Worm (Caenorhabditis elegans) whole organism, late embryonic: ENCODE data around the gene col-44.

ENCODE experiments used
- C08G9.2 ChIP-seq: sonication (generic microtip); optimal IDR thresholded peaks from 2 replicates; lab custom pipeline; 2016; ENCODE audit warnings: mild to moderate bottlenecking, missing genetic modification characterization, moderate library complexity, missing compliant biosample characterization
- C38D4.7 ChIP-seq: fragments of 200-800 bp; sonication (Bioruptor generic); optimal IDR thresholded peaks from 2 replicates; lab custom pipeline; 2018; ENCODE audit warnings: mild to moderate bottlenecking, missing genetic modification characterization, moderate library complexity, missing compliant biosample characterization
- F13H6.1 ChIP-seq: sonication (generic microtip); optimal IDR thresholded peaks from 2 replicates; lab custom pipeline; 2016; ENCODE audit warnings: missing genetic modification characterization, missing compliant biosample characterization
- K02D7.2 ChIP-seq: sonication (generic microtip); optimal IDR thresholded peaks from 2 replicates; lab custom pipeline; 2017; ENCODE audit warnings: mild to moderate bottlenecking, missing genetic modification characterization, missing compliant biosample characterization
- K09A11.1 ChIP-seq: sonication (generic microtip); optimal IDR thresholded peaks from 2 replicates; lab custom pipeline; 2017; ENCODE audit warnings: antibody characterized with exemption, mild to moderate bottlenecking, missing genetic modification characterization, missing compliant biosample characterization; ENCODE audit not compliant: insufficient read depth
- T23F11.4 ChIP-seq: fragments of 200-800 bp; sonication (Bioruptor generic); optimal IDR thresholded peaks from 2 replicates; lab custom pipeline; 2018; ENCODE audit warnings: mild to moderate bottlenecking, missing genetic modification characterization, missing compliant biosample characterization
- Y22D7AL.16 ChIP-seq: sonication (generic microtip); optimal IDR thresholded peaks from 2 replicates; lab custom pipeline; 2016; ENCODE audit warnings: missing genetic modification characterization, missing compliant biosample characterization
- ahr-1 ChIP-seq: sonication (generic microtip); optimal IDR thresholded peaks from 2 replicates; lab custom pipeline; 2016; ENCODE audit warnings: missing genetic modification characterization, missing compliant biosample characterization
- ceh-18 ChIP-seq: sonication (generic microtip); optimal IDR thresholded peaks from 2 replicates; lab custom pipeline; 2016; ENCODE audit warnings: missing genetic modification characterization, missing compliant biosample characterization
- ceh-24 ChIP-seq: sonication (generic microtip); optimal IDR thresholded peaks from 2 replicates; lab custom pipeline; 2016; ENCODE audit warnings: mild to moderate bottlenecking, missing genetic modification characterization, missing compliant biosample characterization
- ceh-30 ChIP-seq: fragments of 150-350 bp; optimal IDR thresholded peaks from 2 replicates; lab custom pipeline; 2014; ENCODE audit warnings: missing biosample characterization, missing genetic modification characterization
- ceh-31 ChIP-seq: sonication (generic microtip); optimal IDR thresholded peaks from 2 replicates; lab custom pipeline; 2016; ENCODE audit warnings: missing genetic modification characterization, missing compliant biosample characterization
- ceh-34 ChIP-seq: sonication (generic microtip); optimal IDR thresholded peaks from 2 replicates; lab custom pipeline; 2016; ENCODE audit warnings: mild to moderate bottlenecking, missing genetic modification characterization, missing compliant biosample characterization
- ceh-45 ChIP-seq: fragments of 200-800 bp; sonication (Bioruptor generic); IDR thresholded peaks from 2 replicates; pipeline ENCODE4 v1.3.6; 2022; ENCODE audit warnings: missing genetic modification reagents, missing genetic modification characterization, missing compliant biosample characterization
- che-1 ChIP-seq: sonication (generic microtip); optimal IDR thresholded peaks from 2 replicates; lab custom pipeline; 2016; ENCODE audit warnings: mild to moderate bottlenecking, missing genetic modification characterization, missing compliant biosample characterization
- dmd-4 ChIP-seq: sonication (generic microtip); optimal IDR thresholded peaks from 2 replicates; lab custom pipeline; 2016; ENCODE audit warnings: borderline replicate concordance, missing genetic modification characterization, missing compliant biosample characterization
- elt-2 ChIP-seq: sonication (generic microtip); optimal IDR thresholded peaks from 2 replicates; lab custom pipeline; 2016; ENCODE audit warnings: missing genetic modification reagents, missing genetic modification characterization, missing compliant biosample characterization
- ets-4 ChIP-seq: sonication (generic microtip); optimal IDR thresholded peaks from 2 replicates; lab custom pipeline; 2016; ENCODE audit warnings: missing genetic modification characterization, missing compliant biosample characterization
- eyg-1 ChIP-seq: sonication (generic microtip); optimal IDR thresholded peaks from 2 replicates; lab custom pipeline; 2016; ENCODE audit warnings: missing genotype, missing genetic modification characterization, missing compliant biosample characterization
- fax-1 ChIP-seq: sonication (generic microtip); optimal IDR thresholded peaks from 2 replicates; lab custom pipeline; 2016; ENCODE audit warnings: missing genotype, missing genetic modification characterization, missing compliant biosample characterization
- fkh-10 ChIP-seq: fragments of 150-350 bp; optimal IDR thresholded peaks from 2 replicates; lab custom pipeline; 2014; ENCODE audit warnings: missing biosample characterization, missing genetic modification reagents, missing genetic modification characterization
- hlh-15 ChIP-seq: sonication (generic microtip); optimal IDR thresholded peaks from 2 replicates; lab custom pipeline; 2016; ENCODE audit warnings: missing genetic modification characterization, missing compliant biosample characterization
- hlh-6 ChIP-seq: sonication (generic microtip); optimal IDR thresholded peaks from 2 replicates; lab custom pipeline; 2016; ENCODE audit warnings: missing genotype, missing genetic modification characterization, missing compliant biosample characterization
- hlh-8 ChIP-seq: sonication (generic microtip); optimal IDR thresholded peaks from 2 replicates; lab custom pipeline; 2016; ENCODE audit warnings: missing genotype, missing genetic modification characterization, missing compliant biosample characterization
- lim-6 ChIP-seq: sonication (generic microtip); optimal IDR thresholded peaks from 2 replicates; lab custom pipeline; 2016; ENCODE audit warnings: missing genetic modification characterization, missing compliant biosample characterization
- madf-2 ChIP-seq: sonication (generic microtip); optimal IDR thresholded peaks from 2 replicates; lab custom pipeline; 2017; ENCODE audit warnings: missing genetic modification characterization, missing compliant biosample characterization
- mec-3 ChIP-seq: sonication (generic microtip); optimal IDR thresholded peaks from 2 replicates; lab custom pipeline; 2016; ENCODE audit warnings: borderline replicate concordance, missing genetic modification characterization, missing compliant biosample characterization
- nfya-1 ChIP-seq: sonication (generic microtip); optimal IDR thresholded peaks from 2 replicates; lab custom pipeline; 2017; ENCODE audit warnings: missing genetic modification characterization, mild to moderate bottlenecking, missing compliant biosample characterization, antibody characterized with exemption, moderate library complexity
- odd-2 ChIP-seq: sonication (generic microtip); optimal IDR thresholded peaks from 2 replicates; lab custom pipeline; 2017; ENCODE audit warnings: antibody characterized with exemption, mild to moderate bottlenecking, missing genetic modification characterization, missing compliant biosample characterization
- pag-3 ChIP-seq: sonication (generic microtip); optimal IDR thresholded peaks from 2 replicates; lab custom pipeline; 2016; ENCODE audit warnings: missing compliant biosample characterization, missing genetic modification characterization, borderline replicate concordance
- pat-9 ChIP-seq: fragments of 200-800 bp; sonication (Bioruptor generic); optimal IDR thresholded peaks from 2 replicates; lab custom pipeline; 2018; ENCODE audit warnings: mild to moderate bottlenecking, missing genetic modification characterization, moderate library complexity, missing compliant biosample characterization
- pax-1 ChIP-seq: fragments of 150-350 bp; optimal IDR thresholded peaks from 2 replicates; lab custom pipeline; 2014; ENCODE audit warnings: missing biosample characterization, missing genetic modification characterization
- pqm-1 ChIP-seq: sonication (generic microtip); optimal IDR thresholded peaks from 2 replicates; lab custom pipeline; 2016; ENCODE audit warnings: missing genetic modification characterization, missing compliant biosample characterization
- pros-1 ChIP-seq: fragments of 150-350 bp; optimal IDR thresholded peaks from 2 replicates; lab custom pipeline; 2014; ENCODE audit warnings: missing biosample characterization, missing genetic modification reagents, missing genetic modification characterization
- rnt-1 ChIP-seq: sonication (generic microtip); optimal IDR thresholded peaks from 2 replicates; lab custom pipeline; 2016; ENCODE audit warnings: missing genetic modification characterization, missing compliant biosample characterization
- sox-2 ChIP-seq: fragments of 200-800 bp; sonication (Bioruptor generic); IDR thresholded peaks from 2 replicates; pipeline ENCODE4 v1.3.6; 2022; ENCODE audit warnings: missing genetic modification reagents, missing genetic modification characterization, missing compliant biosample characterization
- syd-9 ChIP-seq: sonication (generic microtip); optimal IDR thresholded peaks from 2 replicates; lab custom pipeline; 2016; ENCODE audit warnings: mild to moderate bottlenecking, missing genetic modification characterization, moderate library complexity, missing compliant biosample characterization
- tbx-2 ChIP-seq: sonication (generic microtip); optimal IDR thresholded peaks from 2 replicates; lab custom pipeline; 2016; ENCODE audit warnings: missing genetic modification characterization, missing compliant biosample characterization
- tbx-7 ChIP-seq: sonication (generic microtip); optimal IDR thresholded peaks from 2 replicates; lab custom pipeline; 2016; ENCODE audit warnings: missing genotype, missing genetic modification characterization, missing compliant biosample characterization
- ttx-3 ChIP-seq: sonication (generic microtip); optimal IDR thresholded peaks from 2 replicates; lab custom pipeline; 2016; ENCODE audit warnings: missing genetic modification reagents, missing genetic modification characterization, missing compliant biosample characterization
- unc-3 ChIP-seq, 2 experiments: fragments of 200-800 bp in 1 of 2; sonication (Bioruptor generic) in 1 of 2; sonication (generic microtip) in 1 of 2; conservative IDR thresholded peaks in 1 of 2; optimal IDR thresholded peaks in 1 of 2; 2 replicates each; pipeline versions ENCODE4 v1.3.6 to Lab custom; 2016 to 2022; ENCODE audit warnings: missing compliant biosample characterization in 2 of 2, missing genetic modification characterization in 2 of 2, missing genetic modification reagents in 1 of 2
- unc-42 ChIP-seq: sonication (generic microtip); optimal IDR thresholded peaks from 2 replicates; lab custom pipeline; 2016; ENCODE audit warnings: missing genotype, missing genetic modification characterization, missing compliant biosample characterization
- unc-55 ChIP-seq: sonication (generic microtip); optimal IDR thresholded peaks from 2 replicates; lab custom pipeline; 2017; ENCODE audit warnings: missing biosample characterization, missing genetic modification reagents, missing genetic modification characterization
- unc-86 ChIP-seq: sonication (generic microtip); optimal IDR thresholded peaks from 2 replicates; lab custom pipeline; 2016; ENCODE audit warnings: missing genetic modification characterization, missing compliant biosample characterization
- zip-5 ChIP-seq: sonication (generic microtip); optimal IDR thresholded peaks from 2 replicates; lab custom pipeline; 2016; ENCODE audit warnings: missing genetic modification characterization, missing compliant biosample characterization

col-44 gene

DNA sequence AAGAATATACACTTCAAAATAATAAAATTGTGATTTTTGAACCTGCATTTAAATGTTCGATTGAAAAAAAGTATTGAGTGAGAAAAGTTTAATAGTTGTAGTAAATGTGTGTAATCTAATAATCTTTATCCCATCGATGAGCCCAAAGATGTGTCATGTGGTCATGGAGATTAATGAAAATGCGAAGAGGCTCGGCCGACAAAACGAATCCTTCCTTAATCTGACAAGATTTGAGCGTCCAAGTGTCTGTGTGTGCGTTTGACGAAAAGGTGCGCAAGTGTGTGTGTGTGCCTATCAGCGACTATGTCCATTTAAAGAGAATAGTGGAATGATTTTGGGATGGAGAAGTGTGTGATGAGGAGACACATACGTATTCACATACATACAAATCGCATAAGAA, 17.2 kb upstream of the col-44 start:
- TF ChIP-seq lim-6 (tag; lab: Kevin White, UChicago): no peak
- TF ChIP-seq, all 69 proteins: peak for 0

DNA sequence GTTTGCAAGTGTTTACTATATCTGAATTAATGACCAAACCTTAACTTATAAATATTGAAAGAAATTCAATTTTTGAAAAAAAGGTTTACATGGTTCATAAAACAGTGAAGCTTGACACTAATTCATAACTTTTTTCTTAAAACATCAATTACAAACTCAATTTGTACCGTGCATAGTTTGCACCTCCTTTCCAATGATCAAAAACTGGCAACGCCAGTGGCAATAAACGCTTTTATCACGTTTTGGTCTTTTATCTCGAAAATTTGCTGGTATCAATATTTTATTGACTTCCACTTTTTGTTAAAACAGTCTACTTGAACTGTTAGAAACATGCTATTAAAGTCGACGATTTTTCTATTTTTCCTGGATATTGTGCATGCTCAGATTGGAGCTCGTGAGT, 12.8 kb upstream of the col-44 start, which contains the start of gene F54B11.11:
F54B11.11 (plus strand) TSS at position 301 of the 400 bp plus-strand sequence.
- TF ChIP-seq hlh-15 (no peak), nfya-1 (tag; lab: Kevin White, UChicago) (no peak), odd-2 (tag; lab: Kevin White, UChicago) (no peak), dmd-4 (tag; lab: Kevin White, UChicago) (no peak), fkh-10 (GFP tag; lab: Kevin White, UChicago) (no peak), ttx-3 (no peak), pax-1 (tag; lab: Kevin White, UChicago) (no peak), tbx-2 (no peak), C38D4.7 (no peak), K02D7.2 (tag; lab: Kevin White, UChicago) (no peak), fax-1 (tag; lab: Kevin White, UChicago) (no peak), sox-2 (GFP tag; lab: Robert Waterston, UW) (no peak), ceh-18 (tag; lab: Kevin White, UChicago) (no peak), ceh-45 (GFP tag; lab: Robert Waterston, UW) (no peak), ceh-24 (tag; lab: Kevin White, UChicago) (no peak), C08G9.2 (tag; lab: Kevin White, UChicago) (no peak), zip-5 (tag; lab: Kevin White, UChicago) (no peak), madf-2 (tag; lab: Kevin White, UChicago) (no peak), unc-86 (tag; lab: Kevin White, UChicago) (no peak), pat-9 (tag; lab: Kevin White, UChicago) (no peak)
- TF ChIP-seq, all 69 proteins: peak for 0

DNA sequence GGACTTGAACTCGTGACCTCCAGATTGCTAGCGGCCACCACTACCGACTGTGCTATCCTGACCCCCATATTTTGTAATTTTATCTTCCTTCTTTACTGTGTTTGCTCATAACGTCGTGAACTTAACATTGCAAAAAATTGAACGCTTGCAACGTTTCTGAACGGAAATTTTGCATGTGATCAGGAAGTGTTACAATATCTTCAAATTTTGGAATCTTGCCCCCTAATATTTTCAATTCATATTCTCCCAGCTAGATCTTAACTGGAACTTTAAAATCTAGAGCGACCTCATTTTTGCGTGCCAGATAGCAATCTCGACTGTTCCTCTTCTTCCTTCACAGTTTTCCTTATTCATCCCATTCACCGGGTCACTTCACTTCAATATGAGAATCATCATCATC, 9.5 kb upstream of the col-44 start, which contains the start of gene F54B11.10:
F54B11.10 (plus strand) TSS at position 301 of the 400 bp plus-strand sequence.
- no peak for TF ChIP-seq hlh-6
- no peak for TF ChIP-seq pqm-1
- no peak for TF ChIP-seq tbx-2
- no peak for TF ChIP-seq tbx-7 (tag; lab: Kevin White, UChicago)
- no peak for TF ChIP-seq ceh-45 (GFP tag; lab: Robert Waterston, UW)
- TF ChIP-seq hlh-8 (tag; lab: Kevin White, UChicago): no peak
- no peak for TF ChIP-seq ceh-34 (tag; lab: Kevin White, UChicago)
- no peak for TF ChIP-seq che-1 (tag; lab: Kevin White, UChicago)
- TF ChIP-seq unc-3 (GFP tag; conservative IDR thresholded peaks at IDR 0.05; lab: Robert Waterston, UW): no peak
- no peak for TF ChIP-seq unc-3 (tag; optimal IDR thresholded peaks at IDR 0.05; lab: Kevin White, UChicago)
- no peak for TF ChIP-seq fkh-10 (GFP tag; lab: Kevin White, UChicago)
- TF ChIP-seq pros-1: no peak
- TF ChIP-seq rnt-1 (tag; lab: Kevin White, UChicago): no peak

DNA sequence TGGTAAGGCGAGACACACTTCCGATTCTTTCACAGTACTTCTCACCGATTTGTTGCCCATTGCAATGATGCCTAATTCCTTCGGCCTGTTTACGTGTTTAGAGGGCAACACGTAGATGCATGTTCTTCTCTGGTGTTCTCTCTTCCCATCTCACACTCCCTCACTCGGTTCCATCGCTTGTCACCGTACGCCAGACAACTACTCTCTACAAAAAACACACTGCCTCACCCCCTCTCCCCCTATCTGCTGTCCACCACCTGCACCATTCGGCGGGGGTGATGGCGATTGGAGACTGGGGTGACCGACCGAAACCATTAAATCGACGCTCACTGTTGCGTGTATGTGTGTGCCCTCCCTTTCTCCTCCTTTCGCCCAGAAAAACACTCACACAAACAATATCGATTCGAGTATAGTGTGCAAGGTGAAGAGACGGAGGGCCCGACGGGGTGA, 7.4 kb upstream of the col-44 start:
- TF ChIP-seq unc-42 (tag; lab: Kevin White, UChicago) (no peak), F13H6.1 (tag; lab: Kevin White, UChicago) (peak; percentile 23), K09A11.1 (tag; lab: Kevin White, UChicago) (no peak), ceh-31 (tag; lab: Kevin White, UChicago) (peak; percentile 73), pqm-1 (no peak), ceh-45 (GFP tag; lab: Robert Waterston, UW) (no peak), pag-3 (tag; lab: Kevin White, UChicago) (no peak), syd-9 (tag; lab: Kevin White, UChicago) (no peak), ahr-1 (tag; lab: Kevin White, UChicago) (no peak), T23F11.4 (GFP tag; lab: Kevin White, UChicago) (peak; percentile 54), ceh-34 (tag; lab: Kevin White, UChicago) (peak; percentile 43), elt-2 (tag; lab: Kevin White, UChicago) (peak; percentile 20), odd-2 (tag; lab: Kevin White, UChicago) (no peak), Y22D7AL.16 (no peak), C08G9.2 (tag; lab: Kevin White, UChicago) (peak; percentile 27), eyg-1 (tag; lab: Kevin White, UChicago) (peak; percentile 16), rnt-1 (tag; lab: Kevin White, UChicago) (peak; percentile 57), ets-4 (tag; lab: Kevin White, UChicago) (no peak), tbx-7 (tag; lab: Kevin White, UChicago) (no peak), ceh-30 (tag; lab: Kevin White, UChicago) (no peak), C38D4.7 (no peak), madf-2 (tag; lab: Kevin White, UChicago) (peak; percentile 34), zip-5 (tag; lab: Kevin White, UChicago) (no peak), mec-3 (tag; lab: Kevin White, UChicago) (no peak), ceh-18 (tag; lab: Kevin White, UChicago) (peak; percentile 61), unc-55 (no peak), unc-86 (tag; lab: Kevin White, UChicago) (no peak)
